Worm (Caenorhabditis elegans): ENCODE measurements around the gene E02A10.3.

E02A10.3 gene

DNA sequence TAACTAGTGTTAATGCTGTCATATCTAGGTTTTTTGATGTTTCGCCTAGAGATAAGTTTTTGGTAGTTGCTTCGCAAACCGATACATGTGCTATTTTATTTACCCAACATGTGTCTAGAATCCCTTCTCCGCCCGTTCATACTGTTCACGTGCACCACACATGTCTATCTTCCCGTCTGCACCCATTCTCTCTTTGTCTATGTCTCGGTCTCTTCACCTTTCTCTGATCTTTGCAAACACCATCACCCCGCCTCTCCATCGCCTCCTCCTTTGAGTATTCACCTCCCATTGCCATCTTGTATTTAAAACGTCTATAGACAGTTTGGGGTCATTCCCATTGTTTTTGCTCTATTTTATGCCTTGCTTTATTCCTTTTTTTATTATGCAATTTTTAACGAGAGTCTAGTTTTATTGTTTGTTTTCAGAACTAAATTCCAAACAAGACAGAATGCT is 57.9 kb downstream of the E02A10.3 start, which contains the start of gene F56H9.2:
TSS of gene F56H9.2 (plus strand) at position 426 of the 453 bp plus-strand sequence.
- no peak for TF ChIP-seq K02D7.2 (tag; optimal IDR thresholded peaks at IDR 0.05)
- TF ChIP-seq nfya-1 (tag; optimal IDR thresholded peaks at IDR 0.05): peak; percentile 52
- peak; percentile 41 for TF ChIP-seq ceh-18 (tag; optimal IDR thresholded peaks at IDR 0.05)
- no peak for TF ChIP-seq eyg-1 (tag; optimal IDR thresholded peaks at IDR 0.05)
- TF ChIP-seq npax-4 (tag; optimal IDR thresholded peaks at IDR 0.05): no peak
- TF ChIP-seq hlh-8 (tag; optimal IDR thresholded peaks at IDR 0.05): peak; percentile 55
- TF ChIP-seq pax-1 (tag; optimal IDR thresholded peaks at IDR 0.05): peak; percentile 23
- no peak for TF ChIP-seq rnt-1 (tag; optimal IDR thresholded peaks at IDR 0.05)
- TF ChIP-seq T23F11.4 (GFP tag; optimal IDR thresholded peaks at IDR 0.05): no peak
- TF ChIP-seq ttx-3 (tag; optimal IDR thresholded peaks at IDR 0.05): no peak
- TF ChIP-seq ets-4 (tag; optimal IDR thresholded peaks at IDR 0.05): no peak
- TF ChIP-seq hlh-30 (tag; optimal IDR thresholded peaks at IDR 0.05; ENCODE audit: insufficient read depth): peak; percentile 69
- TF ChIP-seq ceh-2 (tag; optimal IDR thresholded peaks at IDR 0.05): peak; percentile 48
- peak; percentile 65 for TF ChIP-seq tbx-2 (tag; optimal IDR thresholded peaks at IDR 0.05)
- TF ChIP-seq sox-2 (GFP tag; IDR thresholded peaks at IDR 0.05): peak; percentile 65
- TF ChIP-seq elt-2 (tag; optimal IDR thresholded peaks at IDR 0.05): peak; percentile 66
- no peak for TF ChIP-seq F13H6.1 (tag; optimal IDR thresholded peaks at IDR 0.05)
- no peak for TF ChIP-seq che-1 (tag; optimal IDR thresholded peaks at IDR 0.05)
- no peak for TF ChIP-seq syd-9 (tag; optimal IDR thresholded peaks at IDR 0.05)
- TF ChIP-seq sdc-2 (tag; optimal IDR thresholded peaks at IDR 0.05): peak; percentile 55
- TF ChIP-seq ceh-24 (tag; optimal IDR thresholded peaks at IDR 0.05): no peak
- TF ChIP-seq ceh-31 (tag; optimal IDR thresholded peaks at IDR 0.05): peak; percentile 45
- TF ChIP-seq ztf-16 (tag; optimal IDR thresholded peaks at IDR 0.05): peak; percentile 32
- no peak for TF ChIP-seq lim-6 (tag; optimal IDR thresholded peaks at IDR 0.05)
- TF ChIP-seq unc-55 (GFP tag; optimal IDR thresholded peaks at IDR 0.05): peak; percentile 4
- TF ChIP-seq sox-4 (tag; optimal IDR thresholded peaks at IDR 0.05): no peak
